Worm (Caenorhabditis elegans): ENCODE results near the gene cept-2.

cept-2 gene

ce11 chrV:14317621-14318020 lies 29.9 kb upstream of the cept-2 start:
- TF ChIP-seq nhr-11 (tag; optimal IDR thresholded peaks at IDR 0.05) (peak; percentile 29), madf-9 (GFP tag; conservative IDR thresholded peaks at IDR 0.05) (no peak)

- no peak for TF ChIP-seq snpc-1.2 (GFP tag; IDR thresholded peaks at IDR 0.05)
- TF ChIP-seq nhr-111 (GFP tag; optimal IDR thresholded peaks at IDR 0.05), result no peak
- no peak for TF ChIP-seq hlh-11 (tag; optimal IDR thresholded peaks at IDR 0.05)
- TF ChIP-seq T26A8.4 (GFP tag; IDR thresholded peaks at IDR 0.05), result no peak
- no peak for TF ChIP-seq pqm-1 (tag; optimal IDR thresholded peaks at IDR 0.05)
- TF ChIP-seq zfp-2 (tag; optimal IDR thresholded peaks at IDR 0.05), result no peak
- no peak for TF ChIP-seq vab-7 (GFP tag; IDR thresholded peaks at IDR 0.05)
- no peak for TF ChIP-seq dpl-1 (GFP tag; optimal IDR thresholded peaks at IDR 0.05)
- TF ChIP-seq saeg-2 (GFP tag; IDR thresholded peaks at IDR 0.05), result no peak
- TF ChIP-seq D1046.2 (GFP tag; IDR thresholded peaks at IDR 0.05), result 0 out of 2 replicates have a peak, but pooled peaks have one; percentile 4
- no peak for TF ChIP-seq spr-1 (tag; optimal IDR thresholded peaks at IDR 0.05)
- no peak for TF ChIP-seq ZK546.5 (tag; optimal IDR thresholded peaks at IDR 0.05)
- TF ChIP-seq php-3 (GFP tag; IDR thresholded peaks at IDR 0.05), result no peak
- TF ChIP-seq lin-38 (GFP tag; IDR thresholded peaks at IDR 0.05), result no peak
- TF ChIP-seq zip-11 (GFP tag; IDR thresholded peaks at IDR 0.05), result no peak
- TF ChIP-seq zag-1 (tag; optimal IDR thresholded peaks at IDR 0.05), result no peak
- TF ChIP-seq ces-1 (GFP tag; optimal IDR thresholded peaks at IDR 0.05), result no peak
- TF ChIP-seq zip-2 (tag; optimal IDR thresholded peaks at IDR 0.05), result no peak
- no peak for TF ChIP-seq jun-1 (tag; optimal IDR thresholded peaks at IDR 0.05)
- TF ChIP-seq set-16 (GFP tag; IDR thresholded peaks at IDR 0.05), result peak; percentile 96
- TF ChIP-seq tra-1 (GFP tag; IDR thresholded peaks at IDR 0.05), result no peak
- TF ChIP-seq Y75B8A.6 (GFP tag; IDR thresholded peaks at IDR 0.05), result no peak
- no peak; the same call in 1 of the 2 replicates for TF ChIP-seq pha-4 (GFP tag; IDR thresholded peaks at IDR 0.05)
- no peak for TF ChIP-seq pha-4 (tag; optimal IDR thresholded peaks at IDR 0.05)
- TF ChIP-seq unc-130 (GFP tag; optimal IDR thresholded peaks at IDR 0.05), result no peak
- TF ChIP-seq aha-1 (tag), result peak; percentile 21
- no peak for TF ChIP-seq dmd-6 (GFP tag; IDR thresholded peaks at IDR 0.05)
These were observed 28.3 kb upstream of the cept-2 start, which contains the start of gene F47B8.13 for ce11 chrV:14319101-14319781. TSS of gene F47B8.13 (minus strand) at chrV:14319731.

ce11 chrV:14320246-14320645 lies 27.3 kb upstream of the cept-2 start, which contains the start of gene F47B8.14:
TSS of gene F47B8.14 (plus strand) at chrV:14320546.
- no peak for TF ChIP-seq ZK546.5 (tag; optimal IDR thresholded peaks at IDR 0.05)
- TF ChIP-seq daf-19 (GFP tag; conservative IDR thresholded peaks at IDR 0.05), result no peak
- TF ChIP-seq lim-7 (GFP tag; IDR thresholded peaks at IDR 0.05), result no peak
- TF ChIP-seq nhr-77 (tag; optimal IDR thresholded peaks at IDR 0.05), result no peak
- TF ChIP-seq zip-2 (tag; optimal IDR thresholded peaks at IDR 0.05), result no peak
- no peak for TF ChIP-seq R02D3.7 (tag; optimal IDR thresholded peaks at IDR 0.05)
- no peak for TF ChIP-seq ztf-7 (tag; optimal IDR thresholded peaks at IDR 0.05)
- TF ChIP-seq egl-43 (GFP tag; IDR thresholded peaks at IDR 0.05), result no peak
- TF ChIP-seq lin-39 (tag; optimal IDR thresholded peaks at IDR 0.05), result no peak
- TF ChIP-seq F26F4.8 (GFP tag; conservative IDR thresholded peaks at IDR 0.05), result no peak
- no peak for TF ChIP-seq lir-3 (tag; optimal IDR thresholded peaks at IDR 0.05)
- no peak for TF ChIP-seq daf-12 (tag; optimal IDR thresholded peaks at IDR 0.05)
- no peak for TF ChIP-seq aha-1 (tag)
- TF ChIP-seq hlh-30 (tag; optimal IDR thresholded peaks at IDR 0.05; ENCODE audit: insufficient read depth), result no peak
- TF ChIP-seq daf-16 (GFP tag; optimal IDR thresholded peaks at IDR 0.05), result no peak
- no peak for TF ChIP-seq daf-16 (tag; optimal IDR thresholded peaks at IDR 0.05)
- TF ChIP-seq snpc-1.2 (GFP tag; IDR thresholded peaks at IDR 0.05), result no peak
- TF ChIP-seq nhr-25 (tag; optimal IDR thresholded peaks at IDR 0.05; ENCODE audit: borderline replicate concordance, insufficient read depth), result no peak
